Fruit fly (Drosophila melanogaster): Measurements from ENCODE around the gene CG9107.

DNA sequence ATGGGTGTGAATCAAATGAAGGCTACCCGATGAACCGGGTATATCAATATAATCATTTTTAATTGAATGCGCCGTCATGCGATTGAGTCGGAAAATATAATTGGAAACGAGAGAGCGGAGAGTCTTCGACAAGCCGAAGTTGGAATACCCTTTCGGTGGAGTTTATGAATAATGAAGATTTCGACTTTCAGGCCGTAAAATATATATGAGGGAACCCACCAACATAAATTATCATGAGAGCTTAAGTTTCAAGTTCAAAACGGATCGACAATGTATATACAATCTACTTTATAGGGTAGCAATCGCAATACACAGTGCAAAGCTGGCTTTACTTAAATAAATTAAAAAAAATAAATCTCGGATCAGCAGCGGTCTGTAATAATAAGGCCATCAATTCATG, 7.5 kb upstream of the CG9107 start:
- no peak for TF ChIP-seq CG8478 (optimal IDR thresholded peaks at IDR 0.05)
- no peak for TF ChIP-seq CTCF (optimal IDR thresholded peaks at IDR 0.05)

Data from S2 (cell line).